Worm (Caenorhabditis elegans): ENCODE data around the gene F56C9.3.

ce11 chrIII:7297045-7297680 is 13.9 kb upstream of the F56C9.3 start:
- TF ChIP-seq nfya-1 (tag; optimal IDR thresholded peaks at IDR 0.05) (no peak), ceh-19 (GFP tag; optimal IDR thresholded peaks at IDR 0.05) (no peak), tbx-2 (tag; optimal IDR thresholded peaks at IDR 0.05) (no peak), dve-1 (tag; optimal IDR thresholded peaks at IDR 0.05) (no peak), lin-11 (tag; optimal IDR thresholded peaks at IDR 0.05) (no peak), ceh-31 (tag; optimal IDR thresholded peaks at IDR 0.05) (no peak), ama-1 (optimal IDR thresholded peaks at IDR 0.05) (no peak), ceh-30 (tag; optimal IDR thresholded peaks at IDR 0.05) (no peak), unc-55 (GFP tag; optimal IDR thresholded peaks at IDR 0.05) (no peak)

Data from whole organism, late embryonic.